Worm (Caenorhabditis elegans) whole organism, early embryonic: ENCODE measurements around the gene amph-1.

ENCODE experiments used
- F13C5.2 ChIP-seq: sonication (generic microtip); optimal IDR thresholded peaks from 2 replicates; lab custom pipeline; 2017; ENCODE audit warnings: mild to moderate bottlenecking, missing genetic modification characterization, inconsistent platforms, missing compliant biosample characterization
- ama-1 ChIP-seq: fragments of 150-350 bp; optimal IDR thresholded peaks from 2 replicates; lab custom pipeline; 2014
- flt-1 ChIP-seq: fragments of 200-800 bp; sonication (Bioruptor generic); IDR thresholded peaks from 2 replicates; pipeline ENCODE4 v1.3.6; 2022; ENCODE audit warnings: missing genetic modification characterization, missing compliant biosample characterization
- hnd-1 ChIP-seq: sonication (generic microtip); optimal IDR thresholded peaks from 2 replicates; lab custom pipeline; 2016; ENCODE audit warnings: missing genetic modification characterization, missing compliant biosample characterization
- tra-4 ChIP-seq: sonication (generic microtip); optimal IDR thresholded peaks from 2 replicates; lab custom pipeline; 2017; ENCODE audit warnings: missing genetic modification characterization, missing compliant biosample characterization

DNA sequence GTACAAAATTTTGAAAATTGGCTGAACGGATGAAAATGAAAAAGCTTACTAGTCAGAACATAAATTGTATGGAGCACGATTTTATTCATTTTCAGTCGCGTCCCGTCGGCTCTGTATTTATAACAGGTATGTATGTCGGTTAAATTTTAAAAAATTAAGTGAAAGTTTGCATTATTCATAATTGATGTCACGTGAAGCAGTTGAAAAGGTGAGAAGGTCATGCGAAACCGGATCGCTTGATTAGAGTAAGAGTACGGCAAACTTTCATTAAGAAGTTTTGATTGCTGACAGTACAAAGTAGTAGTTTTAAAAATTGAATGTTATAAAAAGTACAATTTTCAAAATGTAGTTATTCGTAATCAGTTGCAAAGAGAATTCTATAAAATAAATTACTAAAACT is 25.5 kb upstream of the amph-1 start:
- TF ChIP-seq tra-4 (tag; lab: Kevin White, UChicago) (no peak), F13C5.2 (tag; lab: Kevin White, UChicago) (no peak), ama-1 (lab: Kevin White, UChicago) (no peak), flt-1 (GFP tag; lab: Robert Waterston, UW) (no peak), hnd-1 (tag; lab: Kevin White, UChicago) (no peak)
